Worm (Caenorhabditis elegans) whole organism, mixed stage, embryonic: ENCODE measurements around the gene C16E9.1.
A peak's percentile ranks its signal among the peaks of the same experiment; 100 is the strongest.

ENCODE experiments used
- bed-3 ChIP-seq: fragments of 200-800 bp; sonication (Bioruptor generic); optimal IDR thresholded peaks from 3 replicates; lab custom pipeline; 2018; ENCODE audit warnings: mild to moderate bottlenecking, missing genetic modification characterization, moderate library complexity, missing compliant biosample characterization
- blmp-1 ChIP-seq: fragments of 150-350 bp; optimal IDR thresholded peaks from 2 replicates; lab custom pipeline; 2014; ENCODE audit warnings: missing biosample characterization, missing genetic modification characterization
- ceh-39 ChIP-seq: fragments of 150-350 bp; optimal IDR thresholded peaks from 2 replicates; lab custom pipeline; 2014; ENCODE audit warnings: missing biosample characterization, missing genetic modification characterization
- ceh-43 ChIP-seq: fragments of 200-800 bp; sonication (Bioruptor generic); optimal IDR thresholded peaks from 2 replicates; lab custom pipeline; 2018; ENCODE audit warnings: mild to moderate bottlenecking, missing genetic modification characterization, moderate library complexity, missing compliant biosample characterization
- ceh-83 ChIP-seq: fragments of 200-800 bp; sonication (Bioruptor generic); optimal IDR thresholded peaks from 2 replicates; lab custom pipeline; 2018; ENCODE audit warnings: mild to moderate bottlenecking, missing genetic modification characterization, missing compliant biosample characterization
- ces-1 ChIP-seq: fragments of 150-350 bp; optimal IDR thresholded peaks from 2 replicates; lab custom pipeline; 2014; ENCODE audit warnings: missing biosample characterization, missing genetic modification reagents, missing genetic modification characterization
- cnd-1 ChIP-seq: fragments of 200-800 bp; sonication (Bioruptor generic); optimal IDR thresholded peaks from 2 replicates; lab custom pipeline; 2018; ENCODE audit warnings: mild to moderate bottlenecking, missing genetic modification characterization, missing compliant biosample characterization
- elt-1 ChIP-seq: sonication (generic microtip); optimal IDR thresholded peaks from 2 replicates; lab custom pipeline; 2017; ENCODE audit warnings: missing genetic modification characterization, mild to moderate bottlenecking, missing compliant biosample characterization, antibody characterized with exemption, moderate library complexity, borderline replicate concordance; ENCODE audit not compliant: insufficient read depth
- flh-1 ChIP-seq: fragments of 200-800 bp; sonication (Bioruptor generic); optimal IDR thresholded peaks from 2 replicates; lab custom pipeline; 2018; ENCODE audit warnings: mild to moderate bottlenecking, missing genetic modification characterization, moderate library complexity, missing compliant biosample characterization
- ham-2 ChIP-seq: fragments of 200-800 bp; sonication (Bioruptor generic); optimal IDR thresholded peaks from 2 replicates; lab custom pipeline; 2018; ENCODE audit warnings: mild to moderate bottlenecking, missing genetic modification characterization, missing compliant biosample characterization
- hlh-1 ChIP-seq: fragments of 150-350 bp; optimal IDR thresholded peaks from 2 replicates; lab custom pipeline; 2014; ENCODE audit warnings: missing biosample characterization, missing genetic modification reagents, missing genetic modification characterization
- lin-32 ChIP-seq: fragments of 200-800 bp; sonication (Bioruptor generic); optimal IDR thresholded peaks from 2 replicates; lab custom pipeline; 2018; ENCODE audit warnings: mild to moderate bottlenecking, missing genetic modification characterization, missing compliant biosample characterization
- lsy-2 ChIP-seq: fragments of 150-350 bp; optimal IDR thresholded peaks from 2 replicates; lab custom pipeline; 2014; ENCODE audit warnings: missing biosample characterization, missing genetic modification characterization
- mab-5 ChIP-seq: fragments of 150-350 bp; optimal IDR thresholded peaks from 2 replicates; lab custom pipeline; 2014; ENCODE audit warnings: missing biosample characterization, missing genetic modification characterization
- mep-1 ChIP-seq: fragments of 150-350 bp; optimal IDR thresholded peaks from 2 replicates; lab custom pipeline; 2017; ENCODE audit warnings: missing biosample characterization, missing genetic modification reagents, missing genetic modification characterization, inconsistent platforms
- mls-2 ChIP-seq: sonication (generic microtip); optimal IDR thresholded peaks from 2 replicates; lab custom pipeline; 2016; ENCODE audit warnings: mild to moderate bottlenecking, missing genetic modification characterization, moderate library complexity, missing compliant biosample characterization
- nhr-12 ChIP-seq: fragments of 150-350 bp; optimal IDR thresholded peaks from 2 replicates; lab custom pipeline; 2014; ENCODE audit warnings: missing biosample characterization, missing genetic modification characterization
- nhr-237 ChIP-seq: fragments of 150-350 bp; optimal IDR thresholded peaks from 2 replicates; lab custom pipeline; 2014; ENCODE audit warnings: missing biosample characterization, missing genetic modification characterization
- nhr-28 ChIP-seq: fragments of 150-350 bp; optimal IDR thresholded peaks from 2 replicates; lab custom pipeline; 2014; ENCODE audit warnings: missing biosample characterization, missing genetic modification characterization
- pha-4 ChIP-seq: fragments of 150-350 bp; optimal IDR thresholded peaks from 2 replicates; lab custom pipeline; 2018; ENCODE audit warnings: missing biosample characterization, missing genetic modification reagents, missing genetic modification characterization
- sem-2 ChIP-seq: fragments of 200-800 bp; sonication (Bioruptor generic); optimal IDR thresholded peaks from 2 replicates; lab custom pipeline; 2018; ENCODE audit warnings: mild to moderate bottlenecking, missing genetic modification characterization, missing compliant biosample characterization
- snpc-4 ChIP-seq: fragments of 150-350 bp; optimal IDR thresholded peaks from 2 replicates; lab custom pipeline; 2014; ENCODE audit warnings: missing biosample characterization, missing genetic modification characterization
- sptf-1 ChIP-seq: sonication (generic microtip); optimal IDR thresholded peaks from 2 replicates; lab custom pipeline; 2017; ENCODE audit warnings: mild to moderate bottlenecking, missing genetic modification characterization, moderate library complexity, missing compliant biosample characterization
- tbx-8 ChIP-seq: fragments of 200-800 bp; sonication (Bioruptor generic); optimal IDR thresholded peaks from 2 replicates; lab custom pipeline; 2018; ENCODE audit warnings: mild to moderate bottlenecking, missing genetic modification characterization, moderate library complexity, missing compliant biosample characterization
- unc-39 ChIP-seq: fragments of 150-350 bp; optimal IDR thresholded peaks from 2 replicates; lab custom pipeline; 2014; ENCODE audit warnings: missing biosample characterization, missing genetic modification characterization
- unc-62 ChIP-seq: fragments of 150-350 bp; optimal IDR thresholded peaks from 2 replicates; lab custom pipeline; 2014; ENCODE audit warnings: missing biosample characterization, missing genetic modification reagents, missing genetic modification characterization
- zip-8 ChIP-seq: fragments of 150-350 bp; optimal IDR thresholded peaks from 2 replicates; lab custom pipeline; 2014; ENCODE audit warnings: missing biosample characterization, missing genetic modification characterization
- ztf-11 ChIP-seq: fragments of 150-350 bp; optimal IDR thresholded peaks from 2 replicates; lab custom pipeline; 2014; ENCODE audit warnings: missing biosample characterization, missing genetic modification characterization

The C16E9.1 gene

ce11 chrX:6940775-6941174 lies 758 bp downstream of the C16E9.1 start:
- TF ChIP-seq elt-1 (tag; lab: Kevin White, UChicago) (no peak), ztf-11 (tag; lab: Kevin White, UChicago) (no peak), ceh-83 (GFP tag; lab: Kevin White, UChicago) (no peak), hlh-1 (tag; lab: Kevin White, UChicago) (no peak), ceh-43 (GFP tag; lab: Kevin White, UChicago) (no peak), lin-32 (no peak), tbx-8 (GFP tag; lab: Kevin White, UChicago) (no peak), cnd-1 (tag; lab: Kevin White, UChicago) (no peak), mab-5 (tag; lab: Kevin White, UChicago) (no peak)

- TF ChIP-seq nhr-28 (tag; lab: Kevin White, UChicago): no peak
- no peak for TF ChIP-seq ham-2 (GFP tag; lab: Kevin White, UChicago)
- TF ChIP-seq flh-1 (GFP tag; lab: Kevin White, UChicago): no peak
- TF ChIP-seq zip-8 (tag; lab: Kevin White, UChicago): no peak
- no peak for TF ChIP-seq lsy-2 (tag; lab: Kevin White, UChicago)
- TF ChIP-seq blmp-1 (tag; lab: Kevin White, UChicago): no peak
- no peak for TF ChIP-seq ceh-43 (GFP tag; lab: Kevin White, UChicago)
- no peak for TF ChIP-seq snpc-4 (tag; lab: Kevin White, UChicago)
- TF ChIP-seq mab-5 (tag; lab: Kevin White, UChicago): no peak
- TF ChIP-seq sem-2 (GFP tag; lab: Kevin White, UChicago): no peak
- no peak for TF ChIP-seq elt-1 (tag; lab: Kevin White, UChicago)
- TF ChIP-seq unc-39: no peak
- no peak for TF ChIP-seq unc-62 (GFP tag; lab: Kevin White, UChicago)
- TF ChIP-seq mls-2 (tag; lab: Kevin White, UChicago): no peak
- TF ChIP-seq mep-1 (tag; lab: Kevin White, UChicago): no peak
- no peak for TF ChIP-seq bed-3 (GFP tag; lab: Kevin White, UChicago)
- no peak for TF ChIP-seq ces-1 (GFP tag; lab: Kevin White, UChicago)
- no peak for TF ChIP-seq nhr-237 (tag; lab: Kevin White, UChicago)
- TF ChIP-seq, all 35 proteins: peak for 0
Measured at ce11 chrX:6941711-6942110, 1.7 kb downstream of the C16E9.1 start.

- TF ChIP-seq zip-8 (tag; lab: Kevin White, UChicago) (no peak), elt-1 (tag; lab: Kevin White, UChicago) (no peak), ces-1 (GFP tag; lab: Kevin White, UChicago) (no peak), snpc-4 (tag; lab: Kevin White, UChicago) (no peak), ceh-39 (tag; lab: Kevin White, UChicago) (no peak), ceh-43 (GFP tag; lab: Kevin White, UChicago) (no peak)
Measured at ce11 chrX:6946789-6947188, 6.8 kb downstream of the C16E9.1 start.

- TF ChIP-seq blmp-1 (tag; lab: Kevin White, UChicago) (no peak), cnd-1 (tag; lab: Kevin White, UChicago) (no peak), mls-2 (tag; lab: Kevin White, UChicago) (peak; percentile 50), ces-1 (GFP tag; lab: Kevin White, UChicago) (peak; percentile 67), sptf-1 (tag; lab: Kevin White, UChicago) (peak; percentile 19), elt-1 (tag; lab: Kevin White, UChicago) (no peak)
Measured at ce11 chrX:6953339-6953738, 13.3 kb downstream of the C16E9.1 start.

ce11 chrX:6956299-6956698 lies 16.3 kb downstream of the C16E9.1 start, which contains the start of gene inx-1:
inx-1 (minus strand) TSS chrX:6956399.
- TF ChIP-seq unc-39 (no peak), mls-2 (tag; lab: Kevin White, UChicago) (no peak), ceh-43 (GFP tag; lab: Kevin White, UChicago) (no peak), mab-5 (tag; lab: Kevin White, UChicago) (no peak), nhr-12 (tag; lab: Kevin White, UChicago) (no peak)

- no peak for TF ChIP-seq pha-4 (tag; lab: Kevin White, UChicago)
- TF ChIP-seq, all 35 proteins: peak for 0
Measured at ce11 chrX:6958914-6959313, 18.9 kb downstream of the C16E9.1 start.
